Worm (Caenorhabditis elegans) whole organism, L2 larva: ENCODE data around the gene rpl-29.

ENCODE experiments used
- C34F6.9 ChIP-seq: fragments of 150-350 bp; optimal IDR thresholded peaks from 2 replicates; lab custom pipeline; 2014; ENCODE audit warnings: missing biosample characterization, missing genetic modification characterization
- F13H6.1 ChIP-seq: sonication (generic microtip); optimal IDR thresholded peaks from 2 replicates; lab custom pipeline; 2016; ENCODE audit warnings: missing genetic modification characterization, missing compliant biosample characterization
- R02D3.7 ChIP-seq: fragments of 150-350 bp; optimal IDR thresholded peaks from 2 replicates; lab custom pipeline; 2014; ENCODE audit warnings: missing biosample characterization, missing genetic modification characterization
- Y55F3AM.14 ChIP-seq: fragments of 200-800 bp; sonication (Bioruptor generic); optimal IDR thresholded peaks from 2 replicates; lab custom pipeline; 2018; ENCODE audit warnings: mild to moderate bottlenecking, missing genetic modification characterization, missing compliant biosample characterization
- ZK546.5 ChIP-seq: sonication (generic microtip); optimal IDR thresholded peaks from 2 replicates; lab custom pipeline; 2017; ENCODE audit warnings: missing biosample characterization, missing genetic modification characterization
- alr-1 ChIP-seq: fragments of 150-350 bp; optimal IDR thresholded peaks from 2 replicates; lab custom pipeline; 2014; ENCODE audit warnings: missing biosample characterization, missing genetic modification characterization
- aly-2 ChIP-seq: fragments of 150-350 bp; optimal IDR thresholded peaks from 2 replicates; lab custom pipeline; 2014; ENCODE audit warnings: missing biosample characterization, missing genetic modification characterization
- ama-1 ChIP-seq: fragments of 150-350 bp; optimal IDR thresholded peaks from 2 replicates; lab custom pipeline; 2018; ENCODE audit warnings: inconsistent platforms
- blmp-1 ChIP-seq: sonication (generic microtip); optimal IDR thresholded peaks from 2 replicates; lab custom pipeline; 2017; ENCODE audit warnings: missing genetic modification characterization, mild to moderate bottlenecking, missing compliant biosample characterization, antibody characterized with exemption, moderate library complexity; ENCODE audit not compliant: insufficient read depth
- ceh-16 ChIP-seq: fragments of 150-350 bp; optimal IDR thresholded peaks from 2 replicates; lab custom pipeline; 2014; ENCODE audit warnings: missing biosample characterization, missing genetic modification characterization
- crh-2 ChIP-seq: sonication (generic microtip); optimal IDR thresholded peaks from 2 replicates; lab custom pipeline; 2017; ENCODE audit warnings: missing biosample characterization, missing genetic modification characterization
- dmd-4 ChIP-seq: sonication (generic microtip); optimal IDR thresholded peaks from 2 replicates; lab custom pipeline; 2017; ENCODE audit warnings: missing biosample characterization, missing genetic modification characterization
- egl-27 ChIP-seq: sonication (generic microtip); optimal IDR thresholded peaks from 3 replicates; lab custom pipeline; 2017; ENCODE audit warnings: missing biosample characterization, missing genetic modification reagents, missing genetic modification characterization
- gmeb-1 ChIP-seq: fragments of 150-350 bp; optimal IDR thresholded peaks from 2 replicates; lab custom pipeline; 2014; ENCODE audit warnings: missing biosample characterization, missing genetic modification characterization
- lin-11 ChIP-seq: fragments of 150-350 bp; sonication (generic microtip); optimal IDR thresholded peaks from 2 replicates; lab custom pipeline; 2014; ENCODE audit warnings: missing biosample characterization, missing genetic modification characterization, inconsistent platforms, mixed read lengths
- lin-13 ChIP-seq: fragments of 150-350 bp; optimal IDR thresholded peaks from 2 replicates; lab custom pipeline; 2014; ENCODE audit warnings: missing biosample characterization, missing genetic modification reagents, missing genetic modification characterization
- lsy-2 ChIP-seq, 2 experiments: fragments of 150-350 bp in 1 of 2; sonication (generic microtip) in 1 of 2; optimal IDR thresholded peaks; 2 replicates each; lab custom pipeline; 2014 to 2017; ENCODE audit warnings: missing biosample characterization in 2 of 2, missing genetic modification characterization in 2 of 2
- mbf-1 ChIP-seq: sonication (generic microtip); optimal IDR thresholded peaks from 2 replicates; lab custom pipeline; 2017; ENCODE audit warnings: missing biosample characterization, missing genetic modification characterization
- mdl-1 ChIP-seq, 2 experiments: fragments of 150-350 bp in 1 of 2; sonication (generic microtip) in 1 of 2; optimal IDR thresholded peaks; 2 replicates each; lab custom pipeline; 2017; ENCODE audit warnings: missing biosample characterization in 2 of 2, missing genetic modification characterization in 2 of 2
- nhr-10 ChIP-seq: sonication (generic microtip); optimal IDR thresholded peaks from 2 replicates; lab custom pipeline; 2017; ENCODE audit warnings: missing biosample characterization, missing genetic modification characterization
- nhr-11 ChIP-seq: fragments of 150-350 bp; optimal IDR thresholded peaks from 2 replicates; lab custom pipeline; 2014; ENCODE audit warnings: missing biosample characterization, missing genetic modification characterization
- nhr-129 ChIP-seq: fragments of 150-350 bp; optimal IDR thresholded peaks from 2 replicates; lab custom pipeline; 2014; ENCODE audit warnings: missing biosample characterization, missing genetic modification characterization
- nhr-21 ChIP-seq: fragments of 150-350 bp; optimal IDR thresholded peaks from 2 replicates; lab custom pipeline; 2014; ENCODE audit warnings: missing biosample characterization, missing genetic modification characterization
- nhr-23 ChIP-seq: fragments of 150-350 bp; optimal IDR thresholded peaks from 2 replicates; lab custom pipeline; 2014; ENCODE audit warnings: missing biosample characterization, missing genetic modification reagents, missing genetic modification characterization
- nhr-237 ChIP-seq: fragments of 150-350 bp; optimal IDR thresholded peaks from 2 replicates; lab custom pipeline; 2014; ENCODE audit warnings: missing biosample characterization, missing genetic modification characterization
- nhr-25 ChIP-seq: fragments of 150-350 bp; sonication (generic microtip); optimal IDR thresholded peaks from 3 replicates; lab custom pipeline; 2014; ENCODE audit warnings: missing biosample characterization, missing genetic modification characterization
- nhr-6 ChIP-seq: fragments of 150-350 bp; optimal IDR thresholded peaks from 2 replicates; lab custom pipeline; 2014; ENCODE audit warnings: missing biosample characterization, missing genetic modification characterization
- nhr-77 ChIP-seq: fragments of 150-350 bp; optimal IDR thresholded peaks from 2 replicates; lab custom pipeline; 2014; ENCODE audit warnings: missing biosample characterization, missing genetic modification characterization
- peb-1 ChIP-seq: fragments of 150-350 bp; optimal IDR thresholded peaks from 2 replicates; lab custom pipeline; 2014; ENCODE audit warnings: missing biosample characterization, missing genetic modification characterization
- sem-4 ChIP-seq: fragments of 150-350 bp; optimal IDR thresholded peaks from 2 replicates; lab custom pipeline; 2014; ENCODE audit warnings: missing biosample characterization, missing genetic modification reagents, missing genetic modification characterization
- sma-3 ChIP-seq: sonication (generic microtip); optimal IDR thresholded peaks from 2 replicates; lab custom pipeline; 2016; ENCODE audit warnings: missing genetic modification reagents, missing genetic modification characterization, missing compliant biosample characterization
- sma-9 ChIP-seq, 2 experiments: fragments of 150-350 bp in 1 of 2; sonication (generic microtip) in 1 of 2; optimal IDR thresholded peaks; 2 replicates each; lab custom pipeline; 2014 to 2016; ENCODE audit warnings: missing genetic modification characterization in 2 of 2, mild to moderate bottlenecking in 1 of 2, missing biosample characterization in 1 of 2, missing compliant biosample characterization in 1 of 2, missing genetic modification reagents in 1 of 2, moderate library complexity in 1 of 2
- snpc-4 ChIP-seq: fragments of 150-350 bp; optimal IDR thresholded peaks from 2 replicates; lab custom pipeline; 2014; ENCODE audit warnings: missing biosample characterization, missing genetic modification characterization
- unc-55 ChIP-seq: fragments of 150-350 bp; sonication (generic microtip); optimal IDR thresholded peaks from 3 replicates; lab custom pipeline; 2014; ENCODE audit warnings: missing biosample characterization, missing genetic modification reagents, missing genetic modification characterization
- unc-62 ChIP-seq: fragments of 150-350 bp; optimal IDR thresholded peaks from 2 replicates; lab custom pipeline; 2014; ENCODE audit warnings: missing biosample characterization, missing genetic modification reagents, missing genetic modification characterization
- zag-1 ChIP-seq: fragments of 150-350 bp; optimal IDR thresholded peaks from 2 replicates; lab custom pipeline; 2014; ENCODE audit warnings: missing biosample characterization, missing genetic modification characterization
- ztf-1 ChIP-seq: fragments of 200-800 bp; sonication (Bioruptor generic); conservative IDR thresholded peaks from 2 replicates; pipeline ENCODE4 v1.3.6; 2022; ENCODE audit warnings: missing genetic modification characterization, missing compliant biosample characterization
- ztf-11 ChIP-seq: sonication (generic microtip); optimal IDR thresholded peaks from 2 replicates; lab custom pipeline; 2017; ENCODE audit warnings: missing biosample characterization, missing genetic modification characterization
- ztf-4 ChIP-seq: fragments of 150-350 bp; optimal IDR thresholded peaks from 2 replicates; lab custom pipeline; 2014; ENCODE audit warnings: missing biosample characterization, missing genetic modification characterization

The rpl-29 gene

ce11 chrIV:13870085-13870484, 11.9 kb upstream of the rpl-29 start:
- TF ChIP-seq sma-3 (GFP tag; lab: Kevin White, UChicago), result no peak
- peak; percentile 15 for TF ChIP-seq nhr-129 (tag; lab: Kevin White, UChicago)

DNA sequence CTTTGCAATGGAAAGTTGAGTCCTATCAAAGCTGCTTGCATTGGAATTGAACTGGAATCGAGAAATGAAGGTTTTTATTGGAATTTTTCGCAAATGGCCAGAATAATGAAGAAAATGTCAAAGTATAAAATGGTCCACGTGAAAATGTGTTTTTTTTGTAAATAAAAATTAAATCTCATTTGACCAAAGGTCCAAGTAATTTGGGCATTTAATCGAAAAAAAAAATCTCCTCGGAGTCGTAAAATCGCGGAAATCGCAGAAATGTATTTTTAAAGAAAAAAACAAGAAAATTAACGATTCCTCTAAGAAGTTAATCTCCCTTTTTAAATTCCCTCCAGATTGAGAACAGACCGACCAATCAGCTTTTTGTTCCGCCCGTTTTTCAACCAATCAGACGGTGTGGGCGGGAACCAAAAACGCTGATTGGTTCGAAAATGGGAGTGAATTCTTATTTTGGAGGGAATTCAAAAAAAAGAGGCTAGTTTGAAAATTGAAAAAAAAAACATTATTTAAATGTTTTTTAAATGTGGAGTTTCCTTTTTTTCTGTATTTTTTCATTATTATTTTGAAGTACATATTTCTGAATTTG, 5.4 kb upstream of the rpl-29 start, which contains the start of gene prdh-1:
Gene prdh-1 (minus strand): TSS at position 51 of the 589 bp plus-strand sequence.
- no peak for TF ChIP-seq nhr-6 (tag; lab: Kevin White, UChicago)
- no peak for TF ChIP-seq nhr-237 (tag; lab: Kevin White, UChicago)
- no peak for TF ChIP-seq F13H6.1
- no peak for TF ChIP-seq ceh-16 (tag; lab: Kevin White, UChicago)
- no peak for TF ChIP-seq peb-1 (tag; lab: Kevin White, UChicago)
- TF ChIP-seq ZK546.5 (tag; lab: Kevin White, UChicago), result no peak
- TF ChIP-seq blmp-1, result no peak
- no peak for TF ChIP-seq gmeb-1 (tag; lab: Kevin White, UChicago)
- TF ChIP-seq nhr-23 (tag; lab: Kevin White, UChicago), result no peak

DNA sequence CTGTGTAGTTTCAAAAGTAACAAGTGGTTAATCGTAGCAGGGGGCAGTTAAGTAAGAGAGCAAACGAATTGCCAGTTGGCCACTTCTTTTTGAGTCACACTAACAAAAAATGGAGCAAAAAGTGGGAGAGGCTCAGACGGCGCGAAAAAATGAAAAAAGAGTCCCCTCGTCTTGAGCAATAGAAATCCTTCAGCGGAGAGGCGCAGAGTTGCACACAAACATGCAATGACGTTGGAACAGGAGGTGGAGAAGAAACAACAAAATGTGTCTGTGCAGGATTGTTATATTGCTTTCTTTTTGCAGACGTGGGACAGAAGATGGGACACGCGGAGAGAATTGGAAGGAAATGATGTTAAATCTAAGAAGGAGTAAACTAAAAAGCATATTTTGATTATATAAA, 4.3 kb upstream of the rpl-29 start:
- TF ChIP-seq mbf-1 (tag; lab: Kevin White, UChicago), result no peak
- peak; percentile 41 for TF ChIP-seq zag-1 (tag; lab: Kevin White, UChicago)
- peak; percentile 78 for TF ChIP-seq unc-55 (GFP tag; lab: Kevin White, UChicago)
- TF ChIP-seq nhr-21 (tag; lab: Kevin White, UChicago), result no peak
- no peak for TF ChIP-seq gmeb-1 (tag; lab: Kevin White, UChicago)
- no peak for TF ChIP-seq ama-1 (lab: Kevin White, UChicago)
- TF ChIP-seq C34F6.9, result peak; percentile 71
- TF ChIP-seq nhr-129 (tag; lab: Kevin White, UChicago), result peak; percentile 97
- TF ChIP-seq ceh-16 (tag; lab: Kevin White, UChicago), result no peak
- TF ChIP-seq lin-11 (tag; lab: Kevin White, UChicago), result peak; percentile 13
- no peak for TF ChIP-seq lin-13 (GFP tag; lab: Kevin White, UChicago)
- TF ChIP-seq nhr-10 (tag; lab: Kevin White, UChicago), result no peak
- no peak for TF ChIP-seq dmd-4
- peak; percentile 6 to 73 for TF ChIP-seq lsy-2 (tag; optimal IDR thresholded peaks at IDR 0.05; lab: Kevin White, UChicago)
- peak; percentile 47 for TF ChIP-seq Y55F3AM.14 (GFP tag; lab: Kevin White, UChicago)
- no peak for TF ChIP-seq mdl-1 (tag; optimal IDR thresholded peaks at IDR 0.05; lab: Kevin White, UChicago)
- no peak for TF ChIP-seq nhr-23 (tag; lab: Kevin White, UChicago)
- no peak for TF ChIP-seq ZK546.5 (tag; lab: Kevin White, UChicago)
- no peak for TF ChIP-seq R02D3.7 (tag; lab: Kevin White, UChicago)
- TF ChIP-seq snpc-4 (tag; lab: Kevin White, UChicago), result no peak
- TF ChIP-seq nhr-237 (tag; lab: Kevin White, UChicago), result no peak
- TF ChIP-seq ztf-1 (GFP tag; lab: Robert Waterston, UW), result no peak
- no peak for TF ChIP-seq sem-4
- TF ChIP-seq nhr-25 (tag; lab: Kevin White, UChicago), result no peak
- TF ChIP-seq peb-1 (tag; lab: Kevin White, UChicago), result no peak
- peak; percentile 38 for TF ChIP-seq crh-2 (tag; lab: Kevin White, UChicago)
- TF ChIP-seq sma-3 (GFP tag; lab: Kevin White, UChicago), result no peak
- TF ChIP-seq unc-62, result no peak
- peak; percentile 65 for TF ChIP-seq F13H6.1
- no peak for TF ChIP-seq alr-1
- no peak for TF ChIP-seq ztf-11 (tag; lab: Kevin White, UChicago)
- TF ChIP-seq ztf-4 (tag; lab: Kevin White, UChicago), result no peak
- TF ChIP-seq sma-9 (GFP tag; optimal IDR thresholded peaks at IDR 0.05; lab: Kevin White, UChicago), result peak; percentile 11
- no peak for TF ChIP-seq sma-9 (tag; optimal IDR thresholded peaks at IDR 0.05; lab: Kevin White, UChicago)

- TF ChIP-seq mbf-1 (tag; lab: Kevin White, UChicago) (no peak), zag-1 (tag; lab: Kevin White, UChicago) (no peak), nhr-77 (tag; lab: Kevin White, UChicago) (no peak), unc-62 (no peak), R02D3.7 (tag; lab: Kevin White, UChicago) (no peak), nhr-11 (tag; lab: Kevin White, UChicago) (no peak), nhr-6 (tag; lab: Kevin White, UChicago) (no peak), aly-2 (tag; lab: Kevin White, UChicago) (no peak), lin-11 (tag; lab: Kevin White, UChicago) (no peak), gmeb-1 (tag; lab: Kevin White, UChicago) (no peak), nhr-23 (tag; lab: Kevin White, UChicago) (no peak), egl-27 (tag; lab: Kevin White, UChicago) (no peak), ztf-11 (tag; lab: Kevin White, UChicago) (no peak), sma-9 (GFP tag; optimal IDR thresholded peaks at IDR 0.05; lab: Kevin White, UChicago) (no peak), sma-9 (tag; optimal IDR thresholded peaks at IDR 0.05; lab: Kevin White, UChicago) (no peak), ZK546.5 (tag; lab: Kevin White, UChicago) (no peak), alr-1 (no peak)
These were observed 3.9 kb upstream of the rpl-29 start for ce11 chrIV:13878123-13878522.
